Worm (Caenorhabditis elegans): ENCODE results near the gene che-7.

The che-7 gene

DNA sequence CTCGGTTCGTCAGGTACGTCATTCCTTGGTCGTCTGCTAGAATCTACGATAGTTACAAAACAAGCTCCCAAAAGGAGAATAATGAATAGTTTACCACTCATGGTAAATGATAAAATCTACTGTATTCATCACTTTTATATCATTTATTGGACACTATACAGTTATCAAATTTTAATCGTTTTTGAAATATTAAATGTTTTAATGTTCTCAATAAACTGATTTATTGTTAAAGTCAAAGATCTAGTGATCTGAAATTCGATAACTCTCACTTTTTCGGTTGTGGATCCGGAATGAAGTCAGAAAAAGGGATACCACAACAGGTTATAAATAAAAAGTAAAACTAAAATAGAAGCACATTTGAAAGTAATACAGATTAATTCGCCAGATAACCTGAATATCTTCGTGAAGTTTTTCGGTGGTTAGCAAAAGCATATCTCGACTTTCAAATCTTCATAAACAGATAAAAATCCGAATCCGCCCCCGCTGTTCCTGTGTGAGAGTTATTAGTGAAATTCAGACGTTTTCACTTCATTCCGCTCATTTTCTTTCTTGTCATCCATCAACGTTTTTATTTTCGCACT, 10.2 kb downstream of the che-7 start, which contains the start of the genes clec-217 and F26D11.2:
Gene clec-217 (minus strand): TSS at position 101 of the 581 bp plus-strand sequence.
Gene F26D11.2 (plus strand): TSS at position 531 of the 581 bp plus-strand sequence.
- TF ChIP-seq skn-1 (tag; optimal IDR thresholded peaks at IDR 0.05) (no peak), nhr-25 (tag; optimal IDR thresholded peaks at IDR 0.05) (no peak)

- peak; percentile 25 for TF ChIP-seq elt-2 (tag; optimal IDR thresholded peaks at IDR 0.05)
- peak; percentile 47 for TF ChIP-seq pqm-1 (tag; optimal IDR thresholded peaks at IDR 0.05)
- no peak for TF ChIP-seq nhr-237 (tag; optimal IDR thresholded peaks at IDR 0.05)
- TF ChIP-seq ztf-4 (tag; optimal IDR thresholded peaks at IDR 0.05), result no peak
Measured at ce11 chrV:7956218-7956617, 12.8 kb downstream of the che-7 start, which contains the start of gene pals-34. Gene pals-34, minus strand, starts transcription at chrV:7956497.

DNA sequence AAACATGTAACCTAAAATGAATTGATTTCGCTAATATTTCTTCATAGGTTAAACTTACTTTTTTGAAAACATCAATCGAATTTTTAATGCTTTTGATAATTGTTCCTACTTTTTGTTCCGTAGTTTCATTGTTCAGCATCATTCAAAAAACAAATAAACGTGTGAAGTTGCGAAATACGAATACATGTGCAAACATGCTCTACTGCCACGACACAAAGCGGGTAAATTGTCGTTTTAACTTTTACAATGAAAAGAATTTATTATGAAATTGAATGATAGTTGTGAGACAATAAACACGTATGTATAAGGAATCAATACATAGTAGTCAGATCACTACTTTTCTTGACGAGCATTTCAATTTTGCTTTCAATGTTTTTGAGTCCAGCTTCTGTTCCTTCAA, 13.8 kb downstream of the che-7 start, which contains the start of gene F26D11.12:
Gene F26D11.12 (minus strand): TSS at position 145 of the 400 bp plus-strand sequence.
- peak; percentile 6 for TF ChIP-seq pqm-1 (tag; optimal IDR thresholded peaks at IDR 0.05)
- TF ChIP-seq nhr-23 (tag; optimal IDR thresholded peaks at IDR 0.05), result no peak
- peak; percentile 4 for TF ChIP-seq snpc-4 (tag; optimal IDR thresholded peaks at IDR 0.05)
- TF ChIP-seq mml-1 (tag; optimal IDR thresholded peaks at IDR 0.05), result no peak
- TF ChIP-seq nhr-67 (tag; optimal IDR thresholded peaks at IDR 0.05), result no peak
- TF ChIP-seq skn-1 (tag; optimal IDR thresholded peaks at IDR 0.05), result no peak
- peak; percentile 76 for TF ChIP-seq pha-4 (tag; optimal IDR thresholded peaks at IDR 0.05)
- TF ChIP-seq lin-15B (tag; optimal IDR thresholded peaks at IDR 0.05), result peak; percentile 9
- TF ChIP-seq hmg-11 (tag; optimal IDR thresholded peaks at IDR 0.05), result no peak

ce11 chrV:7954552-7954951, 14.5 kb downstream of the che-7 start, which contains the start of gene F26D11.13:
Gene F26D11.13, minus strand, starts transcription at chrV:7954652.
- no peak for TF ChIP-seq pha-4 (tag; optimal IDR thresholded peaks at IDR 0.05)
- no peak for TF ChIP-seq ceh-16 (tag; optimal IDR thresholded peaks at IDR 0.05)

DNA sequence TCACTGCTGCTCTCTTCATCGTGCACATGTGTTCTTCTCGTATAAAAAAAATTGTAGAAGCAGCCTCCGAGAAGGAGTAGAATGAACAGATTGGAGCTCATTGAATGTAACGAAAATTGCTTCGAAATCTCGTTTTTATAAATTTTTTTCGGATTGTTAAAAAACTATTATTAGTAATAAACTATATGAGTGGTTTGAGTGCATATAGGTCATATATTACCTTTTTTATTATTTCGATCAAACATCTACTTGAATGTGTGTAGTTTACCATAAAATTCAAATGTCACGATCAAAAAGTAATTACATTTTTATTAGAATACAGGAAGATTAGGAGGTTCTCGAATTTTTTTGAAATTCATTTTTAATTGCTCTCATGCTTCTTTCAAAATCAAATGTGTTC, 16.2 kb downstream of the che-7 start, which contains the start of gene clec-216:
Gene clec-216 (minus strand): TSS at position 101 of the 400 bp plus-strand sequence.
- TF ChIP-seq nhr-43 (tag; optimal IDR thresholded peaks at IDR 0.05; ENCODE audit: poor library complexity, severe bottlenecking) (no peak), unc-62 (GFP tag; optimal IDR thresholded peaks at IDR 0.05) (no peak), elt-1 (tag; optimal IDR thresholded peaks at IDR 0.05) (no peak), sea-2 (GFP tag; optimal IDR thresholded peaks at IDR 0.05) (no peak), nhr-11 (tag; optimal IDR thresholded peaks at IDR 0.05) (no peak)

- TF ChIP-seq unc-62 (GFP tag; optimal IDR thresholded peaks at IDR 0.05) (no peak), ama-1 (optimal IDR thresholded peaks at IDR 0.05) (no peak), eor-1 (tag; optimal IDR thresholded peaks at IDR 0.05) (no peak), fos-1 (tag; optimal IDR thresholded peaks at IDR 0.05) (no peak)
Measured at ce11 chrV:7946229-7946628, 22.8 kb downstream of the che-7 start.

DNA sequence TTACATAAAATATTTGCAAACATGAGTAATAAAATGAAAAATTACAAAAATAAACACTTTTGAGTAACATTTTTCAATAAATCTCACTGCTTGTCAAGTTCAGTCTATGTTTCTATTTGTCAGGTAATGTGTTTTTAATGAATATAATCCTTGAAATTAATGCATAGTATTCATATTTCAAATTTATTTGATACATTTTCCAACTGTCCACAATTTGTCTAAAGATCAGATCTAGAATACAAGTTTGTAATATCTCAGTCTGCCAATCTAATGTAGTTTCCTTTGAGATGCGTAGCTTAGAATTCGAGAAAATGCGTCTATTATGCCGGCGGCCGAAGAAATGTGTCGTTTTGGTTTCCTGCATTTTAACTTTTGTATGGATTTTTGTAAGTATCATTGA, 25.4 kb downstream of the che-7 start, which contains the start of gene Y97E10B.1:
Gene Y97E10B.1 (plus strand): TSS at position 301 of the 400 bp plus-strand sequence.
- TF ChIP-seq mml-1 (tag; optimal IDR thresholded peaks at IDR 0.05) (no peak), nhr-76 (tag; optimal IDR thresholded peaks at IDR 0.05) (no peak), R02D3.7 (tag; optimal IDR thresholded peaks at IDR 0.05) (no peak), tbx-2 (tag; optimal IDR thresholded peaks at IDR 0.05) (no peak), nhr-25 (tag; optimal IDR thresholded peaks at IDR 0.05) (no peak), pqm-1 (tag; optimal IDR thresholded peaks at IDR 0.05) (no peak), nhr-67 (tag; optimal IDR thresholded peaks at IDR 0.05) (no peak), ZK546.5 (tag; optimal IDR thresholded peaks at IDR 0.05) (no peak), nhr-11 (tag; optimal IDR thresholded peaks at IDR 0.05) (no peak), sea-2 (GFP tag; optimal IDR thresholded peaks at IDR 0.05) (no peak), unc-39 (tag; optimal IDR thresholded peaks at IDR 0.05) (no peak), ama-1 (optimal IDR thresholded peaks at IDR 0.05) (no peak), snpc-4 (tag; optimal IDR thresholded peaks at IDR 0.05) (no peak), daf-12 (tag; optimal IDR thresholded peaks at IDR 0.05) (no peak), nhr-28 (tag; optimal IDR thresholded peaks at IDR 0.05) (no peak), unc-62 (GFP tag; optimal IDR thresholded peaks at IDR 0.05) (no peak), fos-1 (tag; optimal IDR thresholded peaks at IDR 0.05) (no peak), nhr-43 (tag; optimal IDR thresholded peaks at IDR 0.05; ENCODE audit: poor library complexity, severe bottlenecking) (no peak)
